Worm (Caenorhabditis elegans) whole organism, L1 larva: ENCODE results near the gene sam-4.

ENCODE experiments used
- Y116A8C.19 ChIP-seq: sonication (generic microtip); optimal IDR thresholded peaks from 2 replicates; lab custom pipeline; 2016; ENCODE audit warnings: missing compliant biosample characterization, missing genetic modification characterization, borderline replicate concordance
- alr-1 ChIP-seq: fragments of 200-800 bp; sonication (Bioruptor generic); optimal IDR thresholded peaks from 2 replicates; lab custom pipeline; 2018; ENCODE audit warnings: borderline replicate concordance, mild to moderate bottlenecking, missing genetic modification characterization, missing compliant biosample characterization
- ces-1 ChIP-seq: fragments of 150-350 bp; optimal IDR thresholded peaks from 2 replicates; lab custom pipeline; 2014; ENCODE audit warnings: missing biosample characterization, missing genetic modification reagents, missing genetic modification characterization
- lin-13 ChIP-seq: fragments of 150-350 bp; optimal IDR thresholded peaks from 2 replicates; lab custom pipeline; 2014; ENCODE audit warnings: missing biosample characterization, missing genetic modification reagents, missing genetic modification characterization
- mab-9 ChIP-seq: fragments of 200-800 bp; sonication (Bioruptor generic); IDR thresholded peaks from 2 replicates; pipeline ENCODE4 v1.3.6; 2022; ENCODE audit warnings: missing genetic modification reagents, missing genetic modification characterization, missing compliant biosample characterization
- nhr-11 ChIP-seq: fragments of 150-350 bp; optimal IDR thresholded peaks from 2 replicates; lab custom pipeline; 2014; ENCODE audit warnings: missing biosample characterization, missing genetic modification characterization
- nhr-77 ChIP-seq: fragments of 150-350 bp; optimal IDR thresholded peaks from 2 replicates; lab custom pipeline; 2014; ENCODE audit warnings: missing biosample characterization, missing genetic modification characterization
- nhr-84 ChIP-seq: sonication (generic microtip); optimal IDR thresholded peaks from 2 replicates; lab custom pipeline; 2017; ENCODE audit warnings: missing biosample characterization, missing genetic modification characterization
- rnt-1 ChIP-seq: sonication (generic microtip); optimal IDR thresholded peaks from 2 replicates; lab custom pipeline; 2016; ENCODE audit warnings: mild to moderate bottlenecking, missing genetic modification characterization, moderate library complexity, missing compliant biosample characterization
- unc-130 ChIP-seq: fragments of 150-350 bp; optimal IDR thresholded peaks from 2 replicates; lab custom pipeline; 2017; ENCODE audit warnings: missing biosample characterization, missing genetic modification characterization, inconsistent platforms
- unc-62 ChIP-seq: fragments of 150-350 bp; optimal IDR thresholded peaks from 2 replicates; lab custom pipeline; 2014; ENCODE audit warnings: missing biosample characterization, missing genetic modification reagents, missing genetic modification characterization
- zag-1 ChIP-seq: fragments of 150-350 bp; optimal IDR thresholded peaks from 2 replicates; lab custom pipeline; 2014; ENCODE audit warnings: missing biosample characterization, missing genetic modification characterization
- ztf-11 ChIP-seq, 2 experiments: sonication (generic microtip); optimal IDR thresholded peaks; 2 replicates each; lab custom pipeline; 2016 to 2017; ENCODE audit warnings: missing genetic modification characterization in 2 of 2, missing biosample characterization in 1 of 2, missing compliant biosample characterization in 1 of 2

ce11 chrII:5668830-5669229, 19.7 kb upstream of the sam-4 start, which contains the start of gene C25H3.7:
- TF ChIP-seq zag-1 (tag; lab: Kevin White, UChicago) (no peak), alr-1 (tag; lab: Kevin White, UChicago) (no peak), lin-13 (no peak), ztf-11 (tag; optimal IDR thresholded peaks at IDR 0.05; lab: Kevin White, UChicago) (no peak), unc-62 (GFP tag; lab: Kevin White, UChicago) (no peak), ces-1 (GFP tag; lab: Kevin White, UChicago) (no peak), nhr-84 (tag; lab: Kevin White, UChicago) (no peak), Y116A8C.19 (tag; lab: Kevin White, UChicago) (no peak), unc-130 (tag; lab: Kevin White, UChicago) (no peak), nhr-11 (tag; lab: Kevin White, UChicago) (no peak), nhr-77 (no peak), mab-9 (GFP tag; lab: Robert Waterston, UW) (no peak), rnt-1 (tag; lab: Kevin White, UChicago) (no peak)
